Worm (Caenorhabditis elegans): ENCODE data around the gene vps-39.

Gene vps-39

DNA sequence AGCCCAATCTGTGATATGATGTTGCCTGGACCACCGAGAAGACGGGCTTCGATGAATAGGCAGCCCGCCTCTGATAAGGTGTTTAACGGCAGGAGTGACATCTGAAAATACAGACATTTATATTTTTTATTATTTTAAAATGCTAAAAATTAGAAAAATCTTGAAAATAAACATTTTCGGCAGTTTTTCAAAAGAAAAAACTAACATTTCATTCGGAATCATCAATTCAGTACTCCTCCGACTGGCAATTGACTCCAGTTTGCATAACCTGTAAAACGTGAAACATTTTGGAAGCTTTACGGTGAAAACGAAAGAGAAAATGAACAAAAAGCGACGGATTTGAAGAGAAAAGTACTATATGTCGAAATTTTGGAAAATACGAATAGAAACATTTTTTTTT is 32.4 kb downstream of the vps-39 start, which contains the start of gene ric-7:
Gene ric-7, minus strand, starts transcription at position 101 of the 400 bp plus-strand sequence.
- TF ChIP-seq zag-1 (tag; optimal IDR thresholded peaks at IDR 0.05) (no peak), pha-4 (tag; optimal IDR thresholded peaks at IDR 0.05) (no peak), nhr-25 (tag; optimal IDR thresholded peaks at IDR 0.05) (no peak), fkh-10 (GFP tag; optimal IDR thresholded peaks at IDR 0.05) (no peak), aly-2 (tag; optimal IDR thresholded peaks at IDR 0.05) (no peak), elt-3 (tag; optimal IDR thresholded peaks at IDR 0.05) (no peak)

DNA sequence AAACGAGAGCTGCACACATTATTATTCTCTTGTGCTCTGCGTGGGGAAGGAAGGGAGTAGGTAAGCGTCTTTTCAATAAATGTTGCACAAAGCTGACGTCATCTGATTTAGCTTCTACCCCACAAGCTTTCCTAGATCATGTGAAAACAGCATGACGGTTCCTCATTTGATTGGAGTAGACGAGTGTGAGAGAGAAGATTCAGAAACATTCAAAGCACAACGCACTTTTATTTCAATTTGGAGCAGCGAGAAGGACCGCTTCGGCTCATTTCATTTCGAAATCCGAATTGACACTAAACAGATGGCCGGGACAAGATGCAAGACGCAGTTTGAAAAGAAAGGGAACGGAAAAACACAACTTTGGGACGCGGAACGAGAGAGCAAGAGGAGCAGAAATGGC is 33.8 kb downstream of the vps-39 start:
- TF ChIP-seq snpc-4 (tag; optimal IDR thresholded peaks at IDR 0.05) (no peak), skn-1 (tag; optimal IDR thresholded peaks at IDR 0.05) (no peak), sea-2 (GFP tag; optimal IDR thresholded peaks at IDR 0.05) (no peak), egl-5 (tag; optimal IDR thresholded peaks at IDR 0.05) (peak; percentile 50), ama-1 (optimal IDR thresholded peaks at IDR 0.05) (no peak), tbx-2 (tag; optimal IDR thresholded peaks at IDR 0.05) (no peak), fkh-10 (GFP tag; optimal IDR thresholded peaks at IDR 0.05) (peak; percentile 66), ceh-28 (tag; optimal IDR thresholded peaks at IDR 0.05) (no peak), nfya-1 (tag; optimal IDR thresholded peaks at IDR 0.05; ENCODE audit: insufficient read depth) (peak; percentile 14), unc-62 (GFP tag; optimal IDR thresholded peaks at IDR 0.05) (no peak), lin-39 (tag; optimal IDR thresholded peaks at IDR 0.05) (peak; percentile 26)

DNA sequence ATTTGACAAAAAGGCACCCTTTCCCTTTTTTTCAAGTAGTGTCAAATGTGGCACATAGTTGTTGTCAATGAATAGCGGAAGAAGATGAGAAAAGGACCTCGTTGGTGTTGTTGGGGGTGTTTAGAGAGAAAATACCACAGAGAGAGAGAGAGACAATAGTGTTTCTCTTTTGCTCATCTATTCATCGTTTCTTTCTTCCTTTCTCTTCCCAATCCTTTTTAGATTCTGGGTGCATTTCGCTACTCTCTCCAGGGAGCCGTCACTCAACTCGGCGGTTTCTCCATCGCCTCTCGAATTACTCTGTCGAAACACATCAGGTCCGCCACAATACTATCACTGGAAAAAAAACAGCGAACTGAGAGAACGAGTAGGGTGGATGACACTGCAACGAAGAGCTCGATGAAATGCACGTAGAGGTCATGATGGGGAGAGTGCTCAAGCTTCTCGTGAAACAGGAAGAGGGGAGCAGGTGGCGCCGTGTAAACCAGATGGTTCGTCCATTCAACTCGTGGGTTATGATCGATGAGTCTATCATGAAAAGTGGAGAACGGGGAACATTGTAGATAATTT is 34.5 kb downstream of the vps-39 start:
- TF ChIP-seq ztf-11 (tag; optimal IDR thresholded peaks at IDR 0.05) (no peak), mdl-1 (tag; optimal IDR thresholded peaks at IDR 0.05) (no peak), hmg-11 (tag; optimal IDR thresholded peaks at IDR 0.05) (peak; percentile 8), nhr-77 (tag; optimal IDR thresholded peaks at IDR 0.05) (no peak), nfya-1 (tag; optimal IDR thresholded peaks at IDR 0.05; ENCODE audit: insufficient read depth) (peak; percentile 29), R02D3.7 (tag; optimal IDR thresholded peaks at IDR 0.05) (no peak), snpc-4 (tag; optimal IDR thresholded peaks at IDR 0.05) (peak; percentile 0), lin-15B (tag; optimal IDR thresholded peaks at IDR 0.05) (no peak), unc-39 (tag; optimal IDR thresholded peaks at IDR 0.05) (no peak), ceh-16 (tag; optimal IDR thresholded peaks at IDR 0.05) (no peak), egl-5 (tag; optimal IDR thresholded peaks at IDR 0.05) (peak; percentile 53)

DNA sequence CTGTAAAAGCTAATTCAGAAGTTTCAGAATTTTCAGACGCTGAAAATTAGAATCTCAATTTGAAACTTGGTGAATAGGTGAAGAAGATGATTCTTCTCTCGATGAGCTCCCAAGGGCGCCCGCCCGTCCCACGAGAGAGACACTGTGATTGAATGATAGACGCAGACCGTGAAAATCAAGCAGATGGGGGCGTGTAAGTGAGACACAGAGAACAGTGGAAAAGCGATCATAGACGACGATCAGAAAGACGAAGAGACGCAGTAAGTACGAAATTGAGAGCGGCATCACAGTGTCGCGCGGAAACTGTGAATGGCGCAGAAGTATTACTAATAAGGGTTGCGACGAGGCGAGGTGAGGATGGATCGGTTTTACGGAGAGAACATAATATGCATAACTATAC is 35.8 kb downstream of the vps-39 start:
- TF ChIP-seq zag-1 (tag; optimal IDR thresholded peaks at IDR 0.05), result no peak
- TF ChIP-seq R02D3.7 (tag; optimal IDR thresholded peaks at IDR 0.05), result no peak
- no peak for TF ChIP-seq ceh-82 (tag; optimal IDR thresholded peaks at IDR 0.05)
- TF ChIP-seq nhr-25 (tag; optimal IDR thresholded peaks at IDR 0.05), result peak; percentile 35
- no peak for TF ChIP-seq unc-39 (tag; optimal IDR thresholded peaks at IDR 0.05)
- no peak for TF ChIP-seq skn-1 (tag; optimal IDR thresholded peaks at IDR 0.05)
- no peak for TF ChIP-seq elt-2 (tag; optimal IDR thresholded peaks at IDR 0.05)
- peak; percentile 21 for TF ChIP-seq pqm-1 (tag; optimal IDR thresholded peaks at IDR 0.05)
- peak; percentile 43 for TF ChIP-seq pha-4 (tag; optimal IDR thresholded peaks at IDR 0.05)

DNA sequence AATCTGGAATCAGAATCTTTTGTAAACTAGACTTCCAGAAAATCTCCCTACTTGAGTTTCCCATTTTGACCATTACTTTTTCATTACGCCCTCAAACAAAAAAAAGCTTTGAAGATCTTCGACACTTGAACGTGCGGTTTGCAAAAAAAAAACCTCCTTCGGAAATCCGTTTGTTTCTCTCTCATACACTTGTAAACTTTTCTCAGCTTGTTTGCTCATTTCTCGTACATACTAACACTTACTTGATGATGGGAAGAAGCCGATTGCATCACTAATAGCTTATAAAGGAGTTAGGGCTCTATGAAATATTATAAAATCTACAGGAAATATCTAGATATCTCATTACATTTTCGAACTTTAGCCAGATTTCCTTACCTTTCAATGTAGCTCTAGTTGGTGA is 36.2 kb downstream of the vps-39 start:
- TF ChIP-seq ZK546.5 (tag; optimal IDR thresholded peaks at IDR 0.05), result no peak

ce11 chrV:13993478-13993877 is 44.7 kb downstream of the vps-39 start:
- TF ChIP-seq egl-27 (tag; optimal IDR thresholded peaks at IDR 0.05), result no peak
- TF ChIP-seq aly-2 (tag; optimal IDR thresholded peaks at IDR 0.05), result no peak
- no peak for TF ChIP-seq nfya-1 (tag; optimal IDR thresholded peaks at IDR 0.05; ENCODE audit: insufficient read depth)
- TF ChIP-seq nhr-67 (tag; optimal IDR thresholded peaks at IDR 0.05), result no peak
- no peak for TF ChIP-seq zag-1 (tag; optimal IDR thresholded peaks at IDR 0.05)
- no peak for TF ChIP-seq ceh-9 (tag; optimal IDR thresholded peaks at IDR 0.05)
- no peak for TF ChIP-seq unc-62 (GFP tag; optimal IDR thresholded peaks at IDR 0.05)

DNA sequence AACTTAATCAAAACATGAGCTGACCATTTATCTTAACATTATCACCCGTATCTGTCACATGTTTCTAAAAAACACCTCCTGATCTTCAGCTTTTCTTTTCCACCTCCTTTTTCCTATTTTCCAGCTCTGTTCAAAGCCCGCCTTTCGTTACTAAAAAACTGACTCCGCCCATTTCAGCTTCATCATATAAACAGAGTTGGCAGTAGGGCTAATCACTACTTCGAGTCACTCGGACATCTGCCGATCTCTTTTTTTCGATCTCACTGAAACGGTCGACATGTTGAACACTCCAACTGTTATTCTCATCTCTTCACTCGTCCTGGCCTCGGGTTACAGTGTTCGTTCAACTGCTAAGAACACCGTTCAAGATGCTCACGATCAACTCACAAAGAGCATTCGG is 45.7 kb downstream of the vps-39 start, which contains the start of gene droe-4:
Gene droe-4, plus strand, starts transcription at position 172 of the 400 bp plus-strand sequence.
- TF ChIP-seq eor-1 (tag; optimal IDR thresholded peaks at IDR 0.05) (no peak), nhr-77 (tag; optimal IDR thresholded peaks at IDR 0.05) (no peak)
